Worm (Caenorhabditis elegans): Measurements from ENCODE around the gene W02D7.4.

The W02D7.4 gene

ce11 chrV:8266232-8266631 is 31.2 kb downstream of the W02D7.4 start, which contains the start of gene F21F8.5:
Gene F21F8.5, minus strand, starts transcription at chrV:8266332.
- TF ChIP-seq sptf-1 (tag; optimal IDR thresholded peaks at IDR 0.05) = no peak
- no peak for TF ChIP-seq bed-3 (GFP tag; optimal IDR thresholded peaks at IDR 0.05)
- no peak for TF ChIP-seq nhr-28 (tag; optimal IDR thresholded peaks at IDR 0.05)
- no peak for TF ChIP-seq ceh-39 (tag; optimal IDR thresholded peaks at IDR 0.05)
- TF ChIP-seq ceh-43 (GFP tag; optimal IDR thresholded peaks at IDR 0.05) = no peak
- TF ChIP-seq mep-1 (tag; optimal IDR thresholded peaks at IDR 0.05) = no peak
- TF ChIP-seq snpc-4 (tag; optimal IDR thresholded peaks at IDR 0.05) = no peak
- TF ChIP-seq lin-32 (GFP tag; optimal IDR thresholded peaks at IDR 0.05) = no peak

DNA sequence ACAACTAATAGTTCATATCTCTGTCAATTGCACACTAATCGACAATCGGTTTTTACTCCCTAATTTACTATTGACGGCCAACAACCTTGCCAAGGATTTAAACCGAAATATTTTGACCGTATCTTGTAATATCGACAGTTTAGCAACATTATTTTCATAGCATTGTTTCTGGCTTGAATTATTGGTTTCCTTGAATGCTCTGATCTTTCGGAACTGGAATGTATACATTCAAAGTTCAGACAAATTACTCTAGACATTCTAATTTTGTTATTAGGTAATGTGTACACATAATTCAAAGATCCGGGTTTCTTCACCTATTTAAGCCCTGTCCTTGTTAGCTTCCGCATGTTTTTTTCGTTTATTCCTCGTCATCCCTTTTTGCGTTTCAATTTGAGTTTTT is 33.5 kb downstream of the W02D7.4 start, which contains the start of gene C16D9.9:
Gene C16D9.9 (plus strand): TSS at position 301 of the 400 bp plus-strand sequence.
- TF ChIP-seq drap-1 (GFP tag; optimal IDR thresholded peaks at IDR 0.05) (no peak), M03D4.4 (tag; optimal IDR thresholded peaks at IDR 0.05) (no peak), sptf-1 (tag; optimal IDR thresholded peaks at IDR 0.05) (no peak), mab-5 (tag; optimal IDR thresholded peaks at IDR 0.05) (no peak), mep-1 (tag; optimal IDR thresholded peaks at IDR 0.05) (no peak), nhr-28 (tag; optimal IDR thresholded peaks at IDR 0.05) (no peak), ceh-43 (GFP tag; optimal IDR thresholded peaks at IDR 0.05) (no peak), nhr-12 (tag; optimal IDR thresholded peaks at IDR 0.05) (no peak), ztf-11 (tag; optimal IDR thresholded peaks at IDR 0.05) (no peak), lin-32 (GFP tag; optimal IDR thresholded peaks at IDR 0.05) (no peak), snpc-4 (tag; optimal IDR thresholded peaks at IDR 0.05) (no peak)

DNA sequence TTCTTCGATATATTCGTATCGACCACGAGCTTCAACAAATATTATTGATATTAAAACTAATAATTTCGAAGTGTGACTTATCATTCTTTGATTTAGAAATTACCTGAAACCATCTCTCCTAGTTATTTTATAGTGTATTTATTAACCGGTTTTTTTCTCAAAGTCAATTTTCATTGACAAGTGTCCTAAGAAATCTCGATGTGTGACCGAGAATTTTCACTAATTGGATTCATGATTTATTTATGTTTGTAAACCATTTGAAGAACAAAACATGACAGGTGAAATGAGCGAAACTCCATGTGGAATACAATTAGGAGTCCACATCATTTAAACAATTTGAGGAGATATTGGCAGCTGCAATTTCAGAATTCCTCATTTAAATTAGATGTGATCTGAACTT is 33.9 kb downstream of the W02D7.4 start, which contains the start of gene C16D9.8:
Gene C16D9.8 (minus strand): TSS at position 101 of the 400 bp plus-strand sequence.
- TF ChIP-seq unc-39 (tag; optimal IDR thresholded peaks at IDR 0.05) (no peak), ceh-83 (GFP tag; optimal IDR thresholded peaks at IDR 0.05) (no peak), zip-8 (tag; optimal IDR thresholded peaks at IDR 0.05) (no peak), elt-1 (tag; optimal IDR thresholded peaks at IDR 0.05; ENCODE audit: borderline replicate concordance, insufficient read depth) (no peak), nhr-76 (tag; optimal IDR thresholded peaks at IDR 0.05) (no peak), nhr-28 (tag; optimal IDR thresholded peaks at IDR 0.05) (no peak), unc-62 (GFP tag; optimal IDR thresholded peaks at IDR 0.05) (no peak), drap-1 (GFP tag; optimal IDR thresholded peaks at IDR 0.05) (no peak), unc-120 (tag; optimal IDR thresholded peaks at IDR 0.05; ENCODE audit: poor library complexity, severe bottlenecking) (no peak), nhr-12 (tag; optimal IDR thresholded peaks at IDR 0.05) (no peak), sptf-1 (tag; optimal IDR thresholded peaks at IDR 0.05) (no peak), ztf-11 (tag; optimal IDR thresholded peaks at IDR 0.05) (no peak), lin-13 (tag; optimal IDR thresholded peaks at IDR 0.05) (no peak), pha-4 (tag; optimal IDR thresholded peaks at IDR 0.05) (no peak), lsy-2 (tag; optimal IDR thresholded peaks at IDR 0.05) (no peak)

DNA sequence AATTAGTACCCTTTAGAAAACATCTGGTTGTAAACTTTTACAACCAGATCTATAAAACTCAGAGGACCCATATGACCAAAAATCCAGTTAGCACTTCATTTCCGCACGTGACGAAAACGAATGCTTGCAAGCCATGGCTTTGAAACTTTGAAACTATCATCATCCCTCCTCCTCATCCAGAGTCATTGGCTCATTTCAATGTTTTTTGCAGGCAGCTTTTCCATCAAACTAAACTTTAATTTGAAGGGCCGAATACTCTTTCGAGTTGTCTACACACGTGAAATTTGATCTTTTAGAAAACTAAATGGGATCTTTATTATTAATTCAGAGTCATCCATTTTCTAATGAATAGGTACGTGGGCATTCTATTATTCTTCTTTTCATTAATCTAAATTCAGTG is 35.2 kb downstream of the W02D7.4 start:
- TF ChIP-seq unc-62 (GFP tag; optimal IDR thresholded peaks at IDR 0.05) (no peak), cnd-1 (tag; optimal IDR thresholded peaks at IDR 0.05) (no peak), lin-13 (tag; optimal IDR thresholded peaks at IDR 0.05) (no peak), bed-3 (GFP tag; optimal IDR thresholded peaks at IDR 0.05) (no peak), ceh-39 (tag; optimal IDR thresholded peaks at IDR 0.05) (no peak), blmp-1 (tag; optimal IDR thresholded peaks at IDR 0.05) (no peak), snpc-4 (tag; optimal IDR thresholded peaks at IDR 0.05) (no peak), lin-32 (GFP tag; optimal IDR thresholded peaks at IDR 0.05) (no peak), elt-1 (tag; optimal IDR thresholded peaks at IDR 0.05; ENCODE audit: borderline replicate concordance, insufficient read depth) (no peak), flh-1 (GFP tag; optimal IDR thresholded peaks at IDR 0.05) (no peak), sem-2 (GFP tag; optimal IDR thresholded peaks at IDR 0.05) (no peak), nhr-28 (tag; optimal IDR thresholded peaks at IDR 0.05) (no peak), zip-8 (tag; optimal IDR thresholded peaks at IDR 0.05) (no peak), ceh-43 (GFP tag; optimal IDR thresholded peaks at IDR 0.05) (no peak), lsy-2 (tag; optimal IDR thresholded peaks at IDR 0.05) (no peak), elt-3 (tag; optimal IDR thresholded peaks at IDR 0.05) (no peak), nhr-12 (tag; optimal IDR thresholded peaks at IDR 0.05) (no peak), drap-1 (GFP tag; optimal IDR thresholded peaks at IDR 0.05) (no peak)

DNA sequence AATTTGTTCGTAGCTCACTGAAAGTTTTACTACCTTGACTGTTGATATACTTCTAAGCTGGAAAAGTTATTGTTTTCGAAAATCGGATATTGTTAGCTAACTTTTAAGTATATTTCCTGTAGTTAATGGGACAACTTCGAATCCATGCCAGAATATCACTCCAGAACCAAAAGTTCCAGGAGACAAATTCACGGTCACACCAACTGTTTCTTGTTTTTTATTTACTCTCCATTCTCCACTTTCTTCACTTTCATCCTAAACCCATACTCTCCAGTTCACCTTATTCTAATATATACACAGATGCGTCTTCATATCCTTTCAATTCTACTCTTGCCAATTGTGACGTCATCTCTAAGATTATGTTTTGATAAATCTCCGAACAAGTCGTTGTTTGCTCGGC is 38.4 kb downstream of the W02D7.4 start, which contains the start of gene C16D9.1:
Gene C16D9.1 (plus strand): TSS at position 301 of the 400 bp plus-strand sequence.
- TF ChIP-seq lin-32 (GFP tag; optimal IDR thresholded peaks at IDR 0.05) = no peak
- no peak for TF ChIP-seq mab-5 (tag; optimal IDR thresholded peaks at IDR 0.05)
- no peak for TF ChIP-seq ceh-39 (tag; optimal IDR thresholded peaks at IDR 0.05)
- TF ChIP-seq lsy-2 (tag; optimal IDR thresholded peaks at IDR 0.05) = no peak
- no peak for TF ChIP-seq flh-1 (GFP tag; optimal IDR thresholded peaks at IDR 0.05)
- TF ChIP-seq sptf-1 (tag; optimal IDR thresholded peaks at IDR 0.05) = no peak
- TF ChIP-seq hlh-1 (tag; optimal IDR thresholded peaks at IDR 0.05) = no peak
- no peak for TF ChIP-seq unc-62 (GFP tag; optimal IDR thresholded peaks at IDR 0.05)
- no peak for TF ChIP-seq elt-3 (tag; optimal IDR thresholded peaks at IDR 0.05)
- no peak for TF ChIP-seq zip-8 (tag; optimal IDR thresholded peaks at IDR 0.05)
- no peak for TF ChIP-seq tbx-8 (GFP tag; optimal IDR thresholded peaks at IDR 0.05)
- no peak for TF ChIP-seq bed-3 (GFP tag; optimal IDR thresholded peaks at IDR 0.05)
- TF ChIP-seq snpc-4 (tag; optimal IDR thresholded peaks at IDR 0.05) = no peak
- no peak for TF ChIP-seq blmp-1 (tag; optimal IDR thresholded peaks at IDR 0.05)
- no peak for TF ChIP-seq ham-2 (GFP tag; optimal IDR thresholded peaks at IDR 0.05)
- TF ChIP-seq nhr-76 (tag; optimal IDR thresholded peaks at IDR 0.05) = no peak
- no peak for TF ChIP-seq lin-13 (tag; optimal IDR thresholded peaks at IDR 0.05)
- no peak for TF ChIP-seq mls-2 (tag; optimal IDR thresholded peaks at IDR 0.05)
- no peak for TF ChIP-seq drap-1 (GFP tag; optimal IDR thresholded peaks at IDR 0.05)
- TF ChIP-seq ces-1 (GFP tag; optimal IDR thresholded peaks at IDR 0.05) = no peak
